Fruit fly (Drosophila melanogaster) whole organism, embryonic: ENCODE results near the gene CG6051.

Experiments used
- CG12071 ChIP-seq: fragments of 200-800 bp; sonication (Bioruptor generic); optimal IDR thresholded peaks from 3 replicates; lab custom pipeline; 2018; ENCODE audit warnings: missing biosample characterization, mild to moderate bottlenecking, missing genetic modification characterization
- CG12236 ChIP-seq: fragments of 200-800 bp; sonication (Bioruptor generic); optimal IDR thresholded peaks from 2 replicates; lab custom pipeline; 2016; ENCODE audit warnings: missing biosample characterization, missing genetic modification characterization
- CG13287 ChIP-seq: fragments of 200-800 bp; sonication (Bioruptor generic); IDR thresholded peaks from 2 replicates; pipeline ENCODE4 v1.3.6; 2022; ENCODE audit warnings: missing biosample characterization, missing genetic modification characterization; ENCODE audit not compliant: partially characterized antibody
- CG14860 ChIP-seq: fragments of 200-800 bp; sonication (Bioruptor generic); IDR thresholded peaks from 3 replicates; pipeline ENCODE4 v1.3.6; 2022; ENCODE audit warnings: missing biosample characterization, missing genetic modification characterization; ENCODE audit not compliant: partially characterized antibody
- CG1529 ChIP-seq: fragments of 200-800 bp; sonication (Bioruptor generic); optimal IDR thresholded peaks from 3 replicates; lab custom pipeline; 2018; ENCODE audit warnings: missing biosample characterization, missing genetic modification characterization
- CG15696 ChIP-seq: fragments of 200-800 bp; sonication (Bioruptor generic); optimal IDR thresholded peaks from 2 replicates; lab custom pipeline; 2019; ENCODE audit warnings: missing biosample characterization, mild to moderate bottlenecking, missing genetic modification characterization, moderate library complexity
- CG16779 ChIP-seq: fragments of 200-800 bp; sonication (Bioruptor generic); IDR thresholded peaks from 2 replicates; pipeline ENCODE4 v1.3.6; 2022; ENCODE audit warnings: missing biosample characterization, missing genetic modification characterization
- CG18476 ChIP-seq: fragments of 200-800 bp; sonication (Bioruptor generic); optimal IDR thresholded peaks from 2 replicates; lab custom pipeline; 2016; ENCODE audit warnings: missing biosample characterization, mild to moderate bottlenecking, missing genetic modification characterization
- CG2199 ChIP-seq: fragments of 200-800 bp; sonication (Bioruptor generic); IDR thresholded peaks from 3 replicates; pipeline ENCODE4 v1.3.6; 2022; ENCODE audit warnings: missing biosample characterization, missing genetic modification characterization
- CG34224 ChIP-seq: fragments of 200-800 bp; sonication (Bioruptor generic); IDR thresholded peaks from 3 replicates; pipeline ENCODE4 v1.3.6; 2022; ENCODE audit warnings: missing biosample characterization, missing genetic modification characterization; ENCODE audit not compliant: partially characterized antibody
- CG42726 ChIP-seq: fragments of 200-800 bp; sonication (Bioruptor generic); IDR thresholded peaks from 2 replicates; pipeline ENCODE4 v1.3.6; 2022; ENCODE audit warnings: missing biosample characterization, missing genetic modification characterization; ENCODE audit not compliant: partially characterized antibody
- CG4404 ChIP-seq: fragments of 200-800 bp; sonication (Bioruptor generic); IDR thresholded peaks from 2 replicates; pipeline ENCODE4 v1.3.6; 2022; ENCODE audit warnings: missing biosample characterization, missing genetic modification characterization
- CG6813 ChIP-seq: fragments of 200-800 bp; sonication (Bioruptor generic); optimal IDR thresholded peaks from 2 replicates; lab custom pipeline; 2017; ENCODE audit warnings: missing biosample characterization, missing genetic modification characterization, mild to moderate bottlenecking, moderate library complexity, missing genetic modification reagents
- CG6854 ChIP-seq: fragments of 200-800 bp; sonication (Bioruptor generic); optimal IDR thresholded peaks from 3 replicates; lab custom pipeline; 2017; ENCODE audit warnings: missing biosample characterization, mild to moderate bottlenecking, missing genetic modification characterization
- CG8089 ChIP-seq: fragments of 200-800 bp; sonication (Bioruptor generic); optimal IDR thresholded peaks from 3 replicates; lab custom pipeline; 2016; ENCODE audit warnings: missing biosample characterization, missing genetic modification characterization
- CG9437 ChIP-seq: fragments of 200-800 bp; sonication (Bioruptor generic); optimal IDR thresholded peaks from 2 replicates; lab custom pipeline; 2018; ENCODE audit warnings: missing biosample characterization, mild to moderate bottlenecking, missing genetic modification characterization
- CG9932 ChIP-seq: fragments of 200-800 bp; sonication (Bioruptor generic); IDR thresholded peaks from 2 replicates; pipeline ENCODE4 v1.3.6; 2022; ENCODE audit warnings: missing biosample characterization, missing genetic modification characterization
- Fer1 ChIP-seq: fragments of 200-800 bp; sonication (Bioruptor generic); optimal IDR thresholded peaks from 2 replicates; lab custom pipeline; 2017; ENCODE audit warnings: missing biosample characterization, mild to moderate bottlenecking, missing genetic modification characterization
- Fer2 ChIP-seq: fragments of 200-800 bp; sonication (Bioruptor generic); optimal IDR thresholded peaks from 2 replicates; lab custom pipeline; 2018; ENCODE audit warnings: missing biosample characterization, mild to moderate bottlenecking, missing genetic modification characterization, moderate library complexity
- HLH3B ChIP-seq: fragments of 200-800 bp; sonication (Bioruptor generic); IDR thresholded peaks from 2 replicates; pipeline ENCODE4 v1.3.6; 2022; ENCODE audit warnings: missing biosample characterization, missing genetic modification characterization
- MBD-R2 ChIP-seq: fragments of 200-800 bp; sonication (Bioruptor generic); IDR thresholded peaks from 2 replicates; pipeline ENCODE4 v1.3.6; 2022; ENCODE audit warnings: missing biosample characterization, missing genetic modification characterization
- MESR4 ChIP-seq: fragments of 200-800 bp; sonication (Bioruptor generic); optimal IDR thresholded peaks from 2 replicates; lab custom pipeline; 2018; ENCODE audit warnings: missing biosample characterization, mild to moderate bottlenecking, missing genetic modification characterization, moderate library complexity
- Meics ChIP-seq: fragments of 200-800 bp; sonication (Bioruptor generic); optimal IDR thresholded peaks from 2 replicates; lab custom pipeline; 2017; ENCODE audit warnings: missing biosample characterization, mild to moderate bottlenecking, missing genetic modification characterization
- Mes4 ChIP-seq: fragments of 200-800 bp; sonication (Bioruptor generic); optimal IDR thresholded peaks from 2 replicates; lab custom pipeline; 2016; ENCODE audit warnings: missing biosample characterization, missing genetic modification characterization
- Pdp1 ChIP-seq, 2 experiments: fragments of 200-800 bp; sonication (Bioruptor generic); optimal IDR thresholded peaks; 3 replicates each; lab custom pipeline; 2016; ENCODE audit warnings: missing biosample characterization in 2 of 2, missing genetic modification characterization in 2 of 2, mild to moderate bottlenecking in 1 of 2, moderate library complexity in 1 of 2
- Spps ChIP-seq: fragments of 200-800 bp; sonication (Bioruptor generic); optimal IDR thresholded peaks from 2 replicates; lab custom pipeline; 2018; ENCODE audit warnings: missing biosample characterization, mild to moderate bottlenecking, missing genetic modification characterization
- Ssrp ChIP-seq: fragments of 200-800 bp; sonication (Bioruptor generic); optimal IDR thresholded peaks from 2 replicates; lab custom pipeline; 2018; ENCODE audit warnings: missing biosample characterization, mild to moderate bottlenecking, missing genetic modification characterization, moderate library complexity
- TFAM ChIP-seq: fragments of 200-800 bp; sonication (Bioruptor generic); optimal IDR thresholded peaks from 2 replicates; lab custom pipeline; 2017; ENCODE audit warnings: missing biosample characterization, missing genetic modification characterization, inconsistent platforms
- ac ChIP-seq: fragments of 200-800 bp; sonication (Bioruptor generic); optimal IDR thresholded peaks from 3 replicates; lab custom pipeline; 2017; ENCODE audit warnings: missing biosample characterization, mild to moderate bottlenecking, missing genetic modification characterization
- bbx ChIP-seq: fragments of 200-800 bp; sonication (Bioruptor generic); IDR thresholded peaks from 2 replicates; pipeline ENCODE4 v1.3.6; 2022; ENCODE audit warnings: missing biosample characterization, missing genetic modification characterization; ENCODE audit not compliant: partially characterized antibody
- cad ChIP-seq: fragments of >200 bp; optimal IDR thresholded peaks from 2 replicates; lab custom pipeline; 2017; ENCODE audit warnings: missing biosample characterization, missing genetic modification characterization
- dmrt11E ChIP-seq: fragments of 200-800 bp; sonication (Bioruptor generic); optimal IDR thresholded peaks from 3 replicates; lab custom pipeline; 2018; ENCODE audit warnings: missing biosample characterization, mild to moderate bottlenecking, missing genetic modification characterization, moderate library complexity
- en ChIP-seq: fragments of 200-800 bp; sonication (Bioruptor generic); optimal IDR thresholded peaks from 2 replicates; lab custom pipeline; 2016; ENCODE audit warnings: missing biosample characterization, missing genetic modification characterization
- gcm ChIP-seq: fragments of 200-800 bp; sonication (Bioruptor generic); optimal IDR thresholded peaks from 2 replicates; lab custom pipeline; 2019; ENCODE audit warnings: missing biosample characterization, mild to moderate bottlenecking, missing genetic modification characterization, moderate library complexity
- hbn ChIP-seq: fragments of 200-800 bp; sonication (Bioruptor generic); IDR thresholded peaks from 2 replicates; pipeline ENCODE4 v1.3.6; 2022; ENCODE audit warnings: missing biosample characterization, missing genetic modification characterization; ENCODE audit not compliant: partially characterized antibody
- lab ChIP-seq: fragments of 200-800 bp; sonication (Bioruptor generic); optimal IDR thresholded peaks from 3 replicates; lab custom pipeline; 2017; ENCODE audit warnings: missing biosample characterization, missing genetic modification characterization, mild to moderate bottlenecking, moderate library complexity, missing genetic modification reagents
- lov ChIP-seq, 2 experiments: fragments of 200-800 bp in 1 of 2; fragments of >200 bp in 1 of 2; sonication (Bioruptor generic) in 1 of 2; IDR thresholded peaks in 1 of 2; optimal IDR thresholded peaks in 1 of 2; 2 replicates in 1 of 2; 3 replicates in 1 of 2; pipeline versions ENCODE4 v1.3.6 to Lab custom; 2017 to 2022; ENCODE audit warnings: missing biosample characterization in 1 of 2, missing genetic modification characterization in 1 of 2
- luna ChIP-seq: fragments of 200-800 bp; sonication (Bioruptor generic); optimal IDR thresholded peaks from 2 replicates; lab custom pipeline; 2016; ENCODE audit warnings: missing biosample characterization, missing genetic modification characterization
- nmo ChIP-seq: fragments of 200-800 bp; sonication (Bioruptor generic); optimal IDR thresholded peaks from 2 replicates; lab custom pipeline; 2018; ENCODE audit warnings: missing biosample characterization, mild to moderate bottlenecking, missing genetic modification characterization, moderate library complexity
- pros ChIP-seq: fragments of 200-800 bp; sonication (Bioruptor generic); optimal IDR thresholded peaks from 3 replicates; lab custom pipeline; 2019; ENCODE audit warnings: missing biosample characterization, mild to moderate bottlenecking, missing genetic modification characterization, moderate library complexity
- salm ChIP-seq: fragments of 200-800 bp; sonication (Bioruptor generic); optimal IDR thresholded peaks from 2 replicates; lab custom pipeline; 2018; ENCODE audit warnings: missing biosample characterization, mild to moderate bottlenecking, missing genetic modification characterization
- sim ChIP-seq: fragments of 200-800 bp; sonication (Bioruptor generic); IDR thresholded peaks from 2 replicates; pipeline ENCODE4 v1.3.6; 2022; ENCODE audit warnings: missing biosample characterization, missing genetic modification characterization
- tll ChIP-seq, 2 experiments: fragments of 200-800 bp in 1 of 2; fragments of >200 bp in 1 of 2; sonication (Bioruptor generic) in 1 of 2; optimal IDR thresholded peaks; 2 replicates each; lab custom pipeline; 2017 to 2019; ENCODE audit warnings: missing biosample characterization in 2 of 2, missing genetic modification characterization in 2 of 2, mild to moderate bottlenecking in 1 of 2, moderate library complexity in 1 of 2
- wdn ChIP-seq: fragments of 200-800 bp; sonication (Bioruptor generic); IDR thresholded peaks from 2 replicates; pipeline ENCODE4 v1.3.6; 2022; ENCODE audit warnings: missing biosample characterization, missing genetic modification characterization
- zfh2 ChIP-seq: fragments of 200-800 bp; sonication (Bioruptor generic); optimal IDR thresholded peaks from 2 replicates; lab custom pipeline; 2016; ENCODE audit warnings: missing biosample characterization, missing genetic modification characterization

The CG6051 gene

DNA sequence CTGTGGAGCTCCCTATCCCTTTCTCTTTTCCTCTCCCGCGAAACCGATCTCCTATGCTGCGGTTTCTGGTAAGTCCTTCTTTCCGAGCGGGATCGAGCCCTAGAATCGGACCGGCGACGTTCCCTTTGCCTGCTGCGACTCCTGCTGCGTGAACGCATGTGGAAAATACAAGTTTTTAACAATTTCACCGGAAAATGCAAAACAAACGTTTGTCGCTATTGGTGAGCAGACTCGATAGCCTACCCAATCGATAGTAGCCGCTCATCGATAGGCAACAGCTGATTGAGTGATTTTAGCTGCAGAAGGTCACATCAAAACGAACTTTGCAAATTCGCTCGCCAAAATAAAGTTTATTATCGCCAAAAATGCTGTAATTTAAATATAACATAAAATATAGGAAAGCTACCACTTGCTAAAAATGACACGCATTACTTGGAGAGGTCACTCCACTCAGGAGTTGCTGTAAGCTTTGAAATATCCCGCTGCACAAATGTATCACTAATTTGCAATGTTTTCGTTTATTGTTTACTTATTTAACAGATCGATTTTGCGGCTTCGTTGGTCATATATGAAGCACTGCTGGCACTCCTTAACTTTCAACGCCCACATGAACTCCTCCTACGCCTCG is 34.3 kb downstream of the CG6051 start, which contains the start of the genes CG6066 and CG5880 (continued):
- TF ChIP-seq CG18476 (GFP tag; lab: Kevin White, UChicago), result no peak
- TF ChIP-seq MBD-R2 (GFP tag; lab: Robert Waterston, UW), result peak; percentile 97
- no peak for TF ChIP-seq CG2199 (GFP tag; lab: Robert Waterston, UW)
- no peak for TF ChIP-seq TFAM
- TF ChIP-seq CG16779 (GFP tag; lab: Robert Waterston, UW), result 0 out of 2 replicates have a peak, but pooled peaks have one; percentile 2
- TF ChIP-seq CG6813 (GFP tag; lab: Kevin White, UChicago), result no peak
- TF ChIP-seq MESR4 (GFP tag; lab: Kevin White, UChicago), result peak; percentile 63
- no peak for TF ChIP-seq lov (optimal IDR thresholded peaks at IDR 0.05; lab: Kevin White, UChicago)
- no peak for TF ChIP-seq lov (GFP tag; IDR thresholded peaks at IDR 0.05; lab: Robert Waterston, UW)
- TF ChIP-seq salm (tag; lab: Kevin White, UChicago), result no peak
- TF ChIP-seq Pdp1 (GFP tag; optimal IDR thresholded peaks at IDR 0.05; lab: Kevin White, UChicago), result no peak
- peak; percentile 72 for TF ChIP-seq CG14860 (GFP tag; lab: Robert Waterston, UW)
- no peak for TF ChIP-seq en
- TF ChIP-seq hbn, result peak; percentile 73
- TF ChIP-seq dmrt11E (tag; lab: Kevin White, UChicago), result no peak
- TF ChIP-seq pros (GFP tag; lab: Kevin White, UChicago), result no peak
- peak; percentile 9 for TF ChIP-seq nmo (GFP tag; lab: Kevin White, UChicago)
- no peak for TF ChIP-seq luna (GFP tag; lab: Kevin White, UChicago)
- TF ChIP-seq lab (GFP tag; lab: Kevin White, UChicago), result no peak
- TF ChIP-seq cad (GFP tag; lab: Kevin White, UChicago), result no peak
- no peak for TF ChIP-seq CG12236 (GFP tag; lab: Kevin White, UChicago)
- no peak for TF ChIP-seq CG12071 (GFP tag; lab: Kevin White, UChicago)
- TF ChIP-seq zfh2 (GFP tag; lab: Kevin White, UChicago), result no peak
- TF ChIP-seq CG9932 (GFP tag; lab: Robert Waterston, UW), result no peak
- TF ChIP-seq tll (GFP tag; optimal IDR thresholded peaks at IDR 0.05; lab: Kevin White, UChicago), result no peak
- TF ChIP-seq wdn (GFP tag; lab: Robert Waterston, UW), result no peak
- TF ChIP-seq CG4404 (GFP tag; lab: Robert Waterston, UW), result no peak

DNA sequence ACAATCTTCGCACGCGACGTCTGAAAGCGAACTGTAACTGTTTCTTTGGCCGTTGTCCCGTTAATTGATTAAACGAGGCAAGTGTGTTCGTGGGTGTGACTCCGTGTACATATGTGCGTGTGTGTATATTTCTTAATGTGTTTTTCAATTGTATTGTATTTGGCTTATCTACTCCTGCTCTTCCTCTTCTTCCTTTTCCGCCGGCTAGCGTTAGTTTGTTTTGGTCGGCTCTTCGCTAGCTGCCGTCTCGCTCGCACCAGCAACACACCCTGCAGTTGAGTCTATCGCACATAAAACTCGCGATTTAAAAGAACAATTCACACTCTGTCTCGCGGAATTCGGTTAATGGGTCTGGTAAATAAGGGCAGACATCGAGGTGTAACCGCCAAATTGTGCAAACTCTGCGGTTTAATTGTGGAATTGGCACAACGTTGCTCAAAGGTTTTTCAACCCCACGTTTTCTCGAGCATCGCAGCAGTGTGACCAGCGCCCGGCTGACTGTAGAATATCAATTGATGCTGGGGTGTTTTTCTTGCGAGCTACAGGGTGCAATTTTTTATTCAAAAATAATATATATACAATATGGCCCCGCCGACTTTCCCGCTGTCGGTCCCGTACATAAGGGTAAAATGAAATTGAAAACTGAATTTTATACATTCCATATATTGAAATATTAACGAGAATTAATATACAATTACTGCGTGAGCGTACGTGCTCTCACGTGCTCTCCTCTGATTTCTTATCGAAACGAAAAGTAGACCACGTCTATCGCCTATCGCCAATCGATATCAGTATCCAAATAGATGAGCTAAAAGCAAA is 38.9 kb downstream of the CG6051 start, which contains the start of the genes gb and CG5815:
Gene gb, minus strand, starts transcription at position 487 of the 819 bp plus-strand sequence.
Gene CG5815, plus strand, starts transcription at position 783 of the 819 bp plus-strand sequence.
- TF ChIP-seq CG34224 (peak; percentile 98), CG15696 (tag; lab: Kevin White, UChicago) (peak; percentile 93), ac (GFP tag; lab: Kevin White, UChicago) (peak; percentile 52), Fer2 (tag; lab: Kevin White, UChicago) (peak; percentile 87), CG1529 (GFP tag; lab: Kevin White, UChicago) (peak; percentile 73), sim (GFP tag; lab: Robert Waterston, UW) (peak; percentile 64), HLH3B (GFP tag; lab: Robert Waterston, UW) (peak; percentile 86), CG6854 (GFP tag; lab: Kevin White, UChicago) (peak; percentile 70), Ssrp (tag; lab: Kevin White, UChicago) (peak; percentile 87), CG13287 (peak; percentile 99), Spps (tag; lab: Kevin White, UChicago) (peak; percentile 45), bbx (GFP tag; lab: Robert Waterston, UW) (peak; percentile 85), gcm (GFP tag; lab: Kevin White, UChicago) (peak; percentile 71), Meics (GFP tag; lab: Kevin White, UChicago) (peak; percentile 91), Fer1 (GFP tag; lab: Kevin White, UChicago) (peak; percentile 92), tll (GFP tag; optimal IDR thresholded peaks at IDR 0.05; lab: Kevin White, UChicago) (peak in 1 of 2 experiments; percentile 3), CG9437 (GFP tag; lab: Kevin White, UChicago) (peak; percentile 75), CG8089 (GFP tag; lab: Kevin White, UChicago) (peak; percentile 54), hbn (peak; percentile 94), Mes4 (peak; percentile 48), CG42726 (no peak; the same call in 1 of the 2 replicates)
